Worm (Caenorhabditis elegans): ENCODE data around the gene sre-56.

DNA sequence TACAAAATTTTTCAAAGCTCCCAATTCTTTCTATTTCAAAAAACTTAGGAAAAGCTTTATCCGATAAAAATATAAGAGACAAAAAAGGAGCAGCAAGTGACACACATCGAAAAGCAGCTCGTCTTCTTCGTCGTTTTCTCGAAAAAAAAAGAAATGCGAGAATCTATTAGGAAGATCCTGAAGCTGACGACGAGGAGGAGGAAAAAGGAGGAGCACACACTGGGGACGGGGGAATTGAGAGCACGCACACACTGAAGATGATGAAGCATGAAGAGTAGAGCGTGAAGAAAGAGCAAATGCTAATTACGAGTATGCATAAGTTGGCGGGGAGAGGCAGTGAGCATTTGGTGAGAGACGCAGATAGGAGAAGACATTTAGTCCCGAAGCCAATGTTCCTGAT, 49.7 kb downstream of the sre-56 start:
- no peak for TF ChIP-seq elt-3 (tag; optimal IDR thresholded peaks at IDR 0.05)
- no peak for TF ChIP-seq hlh-1 (tag; optimal IDR thresholded peaks at IDR 0.05)
- no peak for TF ChIP-seq nhr-12 (tag; optimal IDR thresholded peaks at IDR 0.05)
- TF ChIP-seq mls-2 (tag; optimal IDR thresholded peaks at IDR 0.05): no peak
- no peak for TF ChIP-seq snpc-4 (tag; optimal IDR thresholded peaks at IDR 0.05)
- no peak for TF ChIP-seq unc-62 (GFP tag; optimal IDR thresholded peaks at IDR 0.05)
- TF ChIP-seq flh-1 (GFP tag; optimal IDR thresholded peaks at IDR 0.05): no peak
- TF ChIP-seq nhr-2 (tag; optimal IDR thresholded peaks at IDR 0.05): no peak
- no peak for TF ChIP-seq tbx-8 (GFP tag; optimal IDR thresholded peaks at IDR 0.05)
- no peak for TF ChIP-seq mab-5 (tag; optimal IDR thresholded peaks at IDR 0.05)
- no peak for TF ChIP-seq lsy-2 (tag; optimal IDR thresholded peaks at IDR 0.05)
- TF ChIP-seq nhr-28 (tag; optimal IDR thresholded peaks at IDR 0.05): no peak
- TF ChIP-seq sptf-1 (tag; optimal IDR thresholded peaks at IDR 0.05): no peak
